Fruit fly (Drosophila melanogaster) whole organism, adult: ENCODE data around the gene CG31038.
A peak's percentile ranks its signal among the peaks of the same experiment; 100 is the strongest.

Experiments
- CG11617 ChIP-seq: fragments of 200-800 bp; sonication (Bioruptor generic); optimal IDR thresholded peaks from 2 replicates; lab custom pipeline; 2017; ENCODE audit warnings: mild to moderate bottlenecking, missing biosample characterization, missing genetic modification reagents, missing genetic modification characterization
- CG12768 ChIP-seq: fragments of 200-800 bp; sonication (Bioruptor generic); optimal IDR thresholded peaks from 2 replicates; lab custom pipeline; 2017; ENCODE audit warnings: missing biosample characterization, missing genetic modification characterization, mild to moderate bottlenecking, moderate library complexity, missing genetic modification reagents
- CG14711 ChIP-seq: fragments of 200-800 bp; sonication (Bioruptor generic); optimal IDR thresholded peaks from 2 replicates; lab custom pipeline; 2018; ENCODE audit warnings: missing biosample characterization, mild to moderate bottlenecking, missing genetic modification characterization, moderate library complexity
- CG1620 ChIP-seq: fragments of 200-800 bp; sonication (Bioruptor generic); optimal IDR thresholded peaks from 2 replicates; lab custom pipeline; 2016; ENCODE audit warnings: missing biosample characterization, missing genetic modification characterization
- CG33017 ChIP-seq: fragments of 200-800 bp; sonication (Bioruptor generic); optimal IDR thresholded peaks from 2 replicates; lab custom pipeline; 2018; ENCODE audit warnings: missing biosample characterization, mild to moderate bottlenecking, missing genetic modification characterization, moderate library complexity
- CG5204 ChIP-seq: fragments of 200-800 bp; sonication (Bioruptor generic); optimal IDR thresholded peaks from 2 replicates; lab custom pipeline; 2016; ENCODE audit warnings: missing biosample characterization, missing genetic modification characterization
- CG7045 ChIP-seq: fragments of 200-800 bp; sonication (Bioruptor generic); optimal IDR thresholded peaks from 2 replicates; lab custom pipeline; 2017; ENCODE audit warnings: missing biosample characterization, mild to moderate bottlenecking, missing genetic modification characterization
- CG7101 ChIP-seq: fragments of 200-800 bp; sonication (Bioruptor generic); optimal IDR thresholded peaks from 2 replicates; lab custom pipeline; 2018; ENCODE audit warnings: missing biosample characterization, mild to moderate bottlenecking, missing genetic modification characterization, moderate library complexity
- Clk ChIP-seq: fragments of 200-800 bp; sonication (Bioruptor generic); optimal IDR thresholded peaks from 2 replicates; lab custom pipeline; 2017; ENCODE audit warnings: missing biosample characterization, missing genetic modification characterization
- Crg-1 ChIP-seq: fragments of 200-800 bp; sonication (Bioruptor generic); optimal IDR thresholded peaks from 2 replicates; lab custom pipeline; 2016; ENCODE audit warnings: missing biosample characterization, missing genetic modification characterization
- Hr96 ChIP-seq: fragments of 200-800 bp; sonication (Bioruptor generic); optimal IDR thresholded peaks from 2 replicates; lab custom pipeline; 2016; ENCODE audit warnings: missing biosample characterization, missing genetic modification characterization
- Mnt ChIP-seq: fragments of 200-800 bp; sonication (Bioruptor generic); optimal IDR thresholded peaks from 2 replicates; lab custom pipeline; 2016; ENCODE audit warnings: missing biosample characterization, mild to moderate bottlenecking, missing genetic modification characterization
- bab1 ChIP-seq: fragments of 200-800 bp; sonication (Bioruptor generic); optimal IDR thresholded peaks from 3 replicates; lab custom pipeline; 2019; ENCODE audit warnings: missing biosample characterization, mild to moderate bottlenecking, missing genetic modification characterization, moderate library complexity
- cic ChIP-seq: fragments of 200-800 bp; sonication (Bioruptor generic); optimal IDR thresholded peaks from 2 replicates; lab custom pipeline; 2017; ENCODE audit warnings: missing biosample characterization, mild to moderate bottlenecking, missing genetic modification characterization, moderate library complexity
- cnc ChIP-seq, 2 experiments: fragments of >200 bp; optimal IDR thresholded peaks; 2 replicates each; lab custom pipeline; 2017
- kay ChIP-seq: fragments of 200-800 bp; sonication (Bioruptor generic); peaks from one replicate; lab custom pipeline; 2016; ENCODE audit warnings: missing biosample characterization, missing genetic modification characterization, borderline replicate concordance
- ovo ChIP-seq: fragments of 200-800 bp; sonication (Bioruptor generic); optimal IDR thresholded peaks from 2 replicates; lab custom pipeline; 2016; ENCODE audit warnings: missing biosample characterization, missing genetic modification characterization
- pad ChIP-seq: fragments of 200-800 bp; sonication (Bioruptor generic); optimal IDR thresholded peaks from 3 replicates; lab custom pipeline; 2017; ENCODE audit warnings: missing biosample characterization, missing genetic modification characterization, mild to moderate bottlenecking, moderate library complexity, missing genetic modification reagents
- tj ChIP-seq: fragments of 200-800 bp; sonication (Bioruptor generic); optimal IDR thresholded peaks from 3 replicates; lab custom pipeline; 2017; ENCODE audit warnings: missing biosample characterization, mild to moderate bottlenecking, missing genetic modification characterization, moderate library complexity
- toe ChIP-seq: fragments of 200-800 bp; sonication (Bioruptor generic); optimal IDR thresholded peaks from 2 replicates; lab custom pipeline; 2016; ENCODE audit warnings: missing biosample characterization, missing genetic modification characterization

CG31038 gene

dm6 chr3R:29858806-29859205 is 18.1 kb upstream of the CG31038 start, which contains the start of gene CG7824:
Gene CG7824, minus strand, starts transcription at chr3R:29858936.
- TF ChIP-seq Mnt (GFP tag; lab: Kevin White, UChicago) (peak; percentile 49), CG33017 (no peak), bab1 (GFP tag; lab: Kevin White, UChicago) (no peak), cic (GFP tag; lab: Kevin White, UChicago) (no peak), Hr96 (GFP tag; lab: Kevin White, UChicago) (no peak), CG7101 (tag; lab: Kevin White, UChicago) (no peak)

dm6 chr3R:29859763-29860162 is 17.1 kb upstream of the CG31038 start:
- TF ChIP-seq pad, result peak; percentile 0
- TF ChIP-seq Mnt (GFP tag; lab: Kevin White, UChicago), result peak; percentile 46
- peak; percentile 4 for TF ChIP-seq CG33017
- no peak for TF ChIP-seq toe
- TF ChIP-seq CG1620 (GFP tag; lab: Kevin White, UChicago), result no peak
- no peak for TF ChIP-seq CG5204 (GFP tag; lab: Kevin White, UChicago)
- TF ChIP-seq cnc (optimal IDR thresholded peaks at IDR 0.05; lab: Kevin White, UChicago), result no peak
- TF ChIP-seq Crg-1 (GFP tag; lab: Kevin White, UChicago), result no peak
- TF ChIP-seq CG14711 (tag; lab: Kevin White, UChicago), result no peak
- peak; percentile 45 for TF ChIP-seq CG7101 (tag; lab: Kevin White, UChicago)
- peak; percentile 8 for TF ChIP-seq cic (GFP tag; lab: Kevin White, UChicago)
- TF ChIP-seq CG11617 (GFP tag; lab: Kevin White, UChicago), result peak; percentile 32
- no peak for TF ChIP-seq ovo (GFP tag; lab: Kevin White, UChicago)
- no peak for TF ChIP-seq CG7045 (GFP tag; lab: Kevin White, UChicago)
- peak; percentile 56 for TF ChIP-seq bab1 (GFP tag; lab: Kevin White, UChicago)
- TF ChIP-seq Hr96 (GFP tag; lab: Kevin White, UChicago), result no peak
- no peak for TF ChIP-seq CG12768 (GFP tag; lab: Kevin White, UChicago)

dm6 chr3R:29861432-29862249 is 15.2 kb upstream of the CG31038 start, which contains the start of the genes CG15514 and RpS8:
Gene CG15514, minus strand, starts transcription at chr3R:29861494.
Gene RpS8, plus strand, starts transcription at chr3R:29861582.
- TF ChIP-seq bab1 (GFP tag; lab: Kevin White, UChicago) (peak; percentile 51), CG1620 (GFP tag; lab: Kevin White, UChicago) (peak; percentile 41), Crg-1 (GFP tag; lab: Kevin White, UChicago) (peak; percentile 57), CG7045 (GFP tag; lab: Kevin White, UChicago) (peak; percentile 66), CG7101 (tag; lab: Kevin White, UChicago) (peak; percentile 77), tj (GFP tag; lab: Kevin White, UChicago) (peak; percentile 38), Hr96 (GFP tag; lab: Kevin White, UChicago) (no peak), CG5204 (GFP tag; lab: Kevin White, UChicago) (no peak), Clk (GFP tag; lab: Kevin White, UChicago) (peak; percentile 6), Mnt (GFP tag; lab: Kevin White, UChicago) (peak; percentile 90), pad (peak; percentile 70), kay (GFP tag; lab: Kevin White, UChicago) (no peak), toe (no peak), CG11617 (GFP tag; lab: Kevin White, UChicago) (peak; percentile 85), ovo (GFP tag; lab: Kevin White, UChicago) (peak; percentile 70), CG14711 (tag; lab: Kevin White, UChicago) (peak; percentile 41), cic (GFP tag; lab: Kevin White, UChicago) (peak; percentile 4), CG33017 (peak; percentile 79), cnc (optimal IDR thresholded peaks at IDR 0.05; lab: Kevin White, UChicago) (no peak), CG12768 (GFP tag; lab: Kevin White, UChicago) (peak; percentile 63)

dm6 chr3R:29862795-29863194 is 14.1 kb upstream of the CG31038 start:
- TF ChIP-seq CG11617 (GFP tag; lab: Kevin White, UChicago) (no peak), kay (GFP tag; lab: Kevin White, UChicago) (no peak), CG14711 (tag; lab: Kevin White, UChicago) (no peak), toe (no peak), ovo (GFP tag; lab: Kevin White, UChicago) (no peak), Crg-1 (GFP tag; lab: Kevin White, UChicago) (no peak), CG33017 (no peak), cnc (optimal IDR thresholded peaks at IDR 0.05; lab: Kevin White, UChicago) (no peak), bab1 (GFP tag; lab: Kevin White, UChicago) (no peak), CG5204 (GFP tag; lab: Kevin White, UChicago) (no peak), Hr96 (GFP tag; lab: Kevin White, UChicago) (no peak), CG7045 (GFP tag; lab: Kevin White, UChicago) (no peak), cic (GFP tag; lab: Kevin White, UChicago) (no peak), CG7101 (tag; lab: Kevin White, UChicago) (no peak)

- TF ChIP-seq Crg-1 (GFP tag; lab: Kevin White, UChicago), result no peak
These were observed 10.2 kb upstream of the CG31038 start for dm6 chr3R:29866706-29867105.

- TF ChIP-seq cic (GFP tag; lab: Kevin White, UChicago) (peak; percentile 26), Mnt (GFP tag; lab: Kevin White, UChicago) (peak; percentile 7), ovo (GFP tag; lab: Kevin White, UChicago) (no peak), CG14711 (tag; lab: Kevin White, UChicago) (no peak)
These were observed 9.4 kb upstream of the CG31038 start for dm6 chr3R:29867470-29867869.
